Worm (Caenorhabditis elegans) whole organism, L1 larva: ENCODE data around the gene mxl-3.

Experiments
- C16A3.4 ChIP-seq: fragments of 150-350 bp; optimal IDR thresholded peaks from 2 replicates; lab custom pipeline; 2014; ENCODE audit warnings: missing biosample characterization, missing genetic modification characterization
- F16B12.6 ChIP-seq: fragments of 150-350 bp; optimal IDR thresholded peaks from 2 replicates; lab custom pipeline; 2014; ENCODE audit warnings: missing biosample characterization, missing genetic modification characterization
- alr-1 ChIP-seq: fragments of 200-800 bp; sonication (Bioruptor generic); optimal IDR thresholded peaks from 2 replicates; lab custom pipeline; 2018; ENCODE audit warnings: borderline replicate concordance, mild to moderate bottlenecking, missing genetic modification characterization, missing compliant biosample characterization
- aly-2 ChIP-seq: fragments of 150-350 bp; optimal IDR thresholded peaks from 2 replicates; lab custom pipeline; 2014; ENCODE audit warnings: missing biosample characterization, missing genetic modification characterization
- blmp-1 ChIP-seq: fragments of 150-350 bp; optimal IDR thresholded peaks from 2 replicates; lab custom pipeline; 2014; ENCODE audit warnings: missing biosample characterization, missing genetic modification characterization
- ceh-8 ChIP-seq: fragments of 200-800 bp; sonication (Bioruptor generic); optimal IDR thresholded peaks from 2 replicates; lab custom pipeline; 2018; ENCODE audit warnings: mild to moderate bottlenecking, missing genetic modification characterization, moderate library complexity, missing compliant biosample characterization
- ceh-88 ChIP-seq: fragments of 200-800 bp; sonication (Bioruptor generic); IDR thresholded peaks from 2 replicates; pipeline ENCODE4 v1.3.6; 2022; ENCODE audit warnings: missing genetic modification characterization, missing compliant biosample characterization
- efl-1 ChIP-seq, 4 experiments: fragments of 150-350 bp; optimal IDR thresholded peaks in 3 of 4; peaks in 1 of 4; 1 replicate in 1 of 4; 2 replicates in 3 of 4; lab custom pipeline; 2014; ENCODE audit warnings: missing biosample characterization in 2 of 4, missing genetic modification characterization in 2 of 4, missing genetic modification reagents in 2 of 4
- egl-13 ChIP-seq: sonication (generic microtip); optimal IDR thresholded peaks from 2 replicates; lab custom pipeline; 2016; ENCODE audit warnings: missing genotype, missing genetic modification reagents, missing genetic modification characterization, missing compliant biosample characterization
- elt-3 ChIP-seq, 6 experiments: fragments of 150-350 bp in 1 of 6; sonication (generic microtip); optimal IDR thresholded peaks; 2 replicates each; lab custom pipeline; 2017 to 2018; ENCODE audit warnings: missing biosample characterization in 6 of 6, missing genetic modification characterization in 6 of 6, inconsistent platforms in 1 of 6
- ets-5 ChIP-seq: fragments of 200-800 bp; sonication (Bioruptor generic); IDR thresholded peaks from 2 replicates; pipeline ENCODE4 v1.3.6; 2022; ENCODE audit warnings: missing genetic modification characterization, missing compliant biosample characterization
- fkh-8 ChIP-seq: sonication (generic microtip); optimal IDR thresholded peaks from 2 replicates; lab custom pipeline; 2016; ENCODE audit warnings: mild to moderate bottlenecking, missing genetic modification characterization, missing compliant biosample characterization
- fos-1 ChIP-seq: fragments of 150-350 bp; optimal IDR thresholded peaks from 2 replicates; lab custom pipeline; 2014; ENCODE audit warnings: missing biosample characterization, missing genetic modification characterization
- grh-1 ChIP-seq: fragments of 200-800 bp; sonication (Bioruptor generic); IDR thresholded peaks from 2 replicates; pipeline ENCODE4 v1.3.6; 2022; ENCODE audit warnings: missing genetic modification reagents, missing genetic modification characterization, missing compliant biosample characterization
- hlh-17 ChIP-seq: fragments of 200-800 bp; sonication (Bioruptor generic); optimal IDR thresholded peaks from 2 replicates; lab custom pipeline; 2018; ENCODE audit warnings: missing genetic modification characterization, mild to moderate bottlenecking, missing compliant biosample characterization, moderate library complexity, borderline replicate concordance
- irx-1 ChIP-seq: sonication (generic microtip); optimal IDR thresholded peaks from 2 replicates; lab custom pipeline; 2016; ENCODE audit warnings: missing genetic modification characterization, missing compliant biosample characterization
- lin-13 ChIP-seq: fragments of 150-350 bp; optimal IDR thresholded peaks from 2 replicates; lab custom pipeline; 2014; ENCODE audit warnings: missing biosample characterization, missing genetic modification reagents, missing genetic modification characterization
- lin-14 ChIP-seq: fragments of 200-800 bp; sonication (Bioruptor generic); optimal IDR thresholded peaks from 2 replicates; lab custom pipeline; 2018; ENCODE audit warnings: mild to moderate bottlenecking, missing genetic modification characterization, moderate library complexity, missing compliant biosample characterization
- lin-15B ChIP-seq: fragments of 150-350 bp; sonication (generic microtip); optimal IDR thresholded peaks from 3 replicates; lab custom pipeline; 2014; ENCODE audit warnings: missing biosample characterization, missing genetic modification characterization
- lin-35 ChIP-seq, 2 experiments: fragments of 150-350 bp; optimal IDR thresholded peaks; 2 replicates each; lab custom pipeline; 2014; ENCODE audit warnings: missing biosample characterization in 2 of 2, missing genetic modification characterization in 2 of 2, missing genetic modification reagents in 2 of 2
- lin-39 ChIP-seq: fragments of 150-350 bp; optimal IDR thresholded peaks from 2 replicates; lab custom pipeline; 2014; ENCODE audit warnings: missing biosample characterization, missing genetic modification reagents, missing genetic modification characterization
- lir-3 ChIP-seq: sonication (generic microtip); optimal IDR thresholded peaks from 2 replicates; lab custom pipeline; 2016; ENCODE audit warnings: mild to moderate bottlenecking, missing genetic modification characterization, moderate library complexity, missing compliant biosample characterization; ENCODE audit not compliant: poor library complexity
- mab-9 ChIP-seq: fragments of 200-800 bp; sonication (Bioruptor generic); IDR thresholded peaks from 2 replicates; pipeline ENCODE4 v1.3.6; 2022; ENCODE audit warnings: missing genetic modification reagents, missing genetic modification characterization, missing compliant biosample characterization
- mdl-1 ChIP-seq, 2 experiments: fragments of 150-350 bp; optimal IDR thresholded peaks; 2 replicates each; lab custom pipeline; 2014 to 2017; ENCODE audit warnings: missing biosample characterization in 2 of 2, missing genetic modification characterization in 2 of 2, inconsistent platforms in 1 of 2
- mep-1 ChIP-seq: fragments of 150-350 bp; optimal IDR thresholded peaks from 2 replicates; lab custom pipeline; 2014; ENCODE audit warnings: missing biosample characterization, missing genetic modification characterization
- nhr-11 ChIP-seq: fragments of 150-350 bp; optimal IDR thresholded peaks from 2 replicates; lab custom pipeline; 2014; ENCODE audit warnings: missing biosample characterization, missing genetic modification characterization
- nhr-19 ChIP-seq: fragments of 200-800 bp; sonication (Bioruptor generic); conservative IDR thresholded peaks from 2 replicates; pipeline ENCODE4 v1.3.6; 2022; ENCODE audit warnings: missing genetic modification characterization, missing compliant biosample characterization
- nhr-20 ChIP-seq: sonication (generic microtip); optimal IDR thresholded peaks from 2 replicates; lab custom pipeline; 2016; ENCODE audit warnings: mild to moderate bottlenecking, missing genetic modification characterization, missing compliant biosample characterization
- nhr-237 ChIP-seq: fragments of 150-350 bp; optimal IDR thresholded peaks from 2 replicates; lab custom pipeline; 2014; ENCODE audit warnings: missing biosample characterization, missing genetic modification characterization
- nhr-71 ChIP-seq: sonication (generic microtip); optimal IDR thresholded peaks from 2 replicates; lab custom pipeline; 2016; ENCODE audit warnings: mild to moderate bottlenecking, missing genetic modification characterization, moderate library complexity, missing compliant biosample characterization
- nhr-84 ChIP-seq: sonication (generic microtip); optimal IDR thresholded peaks from 2 replicates; lab custom pipeline; 2017; ENCODE audit warnings: missing biosample characterization, missing genetic modification characterization
- nhr-85 ChIP-seq: sonication (generic microtip); peaks from one replicate; lab custom pipeline; 2016; ENCODE audit warnings: missing genetic modification characterization, inconsistent platforms, missing compliant biosample characterization
- nhr-90 ChIP-seq: sonication (generic microtip); optimal IDR thresholded peaks from 2 replicates; lab custom pipeline; 2016; ENCODE audit warnings: mild to moderate bottlenecking, missing genetic modification characterization, missing compliant biosample characterization; ENCODE audit not compliant: poor library complexity
- pax-3 ChIP-seq: fragments of 200-800 bp; sonication (Bioruptor generic); optimal IDR thresholded peaks from 2 replicates; lab custom pipeline; 2018; ENCODE audit warnings: mild to moderate bottlenecking, missing genetic modification characterization, moderate library complexity, missing compliant biosample characterization
- skn-1 ChIP-seq: fragments of 150-350 bp; optimal IDR thresholded peaks from 2 replicates; lab custom pipeline; 2014; ENCODE audit warnings: missing biosample characterization, missing genetic modification characterization
- snpc-4 ChIP-seq: fragments of 150-350 bp; optimal IDR thresholded peaks from 2 replicates; lab custom pipeline; 2014; ENCODE audit warnings: missing biosample characterization, missing genetic modification characterization
- snu-23 ChIP-seq: sonication (generic microtip); optimal IDR thresholded peaks from 2 replicates; lab custom pipeline; 2016; ENCODE audit warnings: missing genetic modification characterization, missing compliant biosample characterization
- sox-4 ChIP-seq: sonication (generic microtip); optimal IDR thresholded peaks from 2 replicates; lab custom pipeline; 2016; ENCODE audit warnings: missing genetic modification characterization, missing compliant biosample characterization
- sptf-1 ChIP-seq: fragments of 150-350 bp; optimal IDR thresholded peaks from 2 replicates; lab custom pipeline; 2014; ENCODE audit warnings: missing biosample characterization, missing genetic modification characterization
- sup-37 ChIP-seq: fragments of 200-800 bp; sonication (Bioruptor generic); optimal IDR thresholded peaks from 2 replicates; lab custom pipeline; 2018; ENCODE audit warnings: mild to moderate bottlenecking, missing genetic modification characterization, missing compliant biosample characterization
- tbx-2 ChIP-seq: sonication (generic microtip); optimal IDR thresholded peaks from 2 replicates; lab custom pipeline; 2016; ENCODE audit warnings: missing genetic modification characterization, missing compliant biosample characterization
- tlp-1 ChIP-seq: fragments of 150-350 bp; optimal IDR thresholded peaks from 2 replicates; lab custom pipeline; 2014; ENCODE audit warnings: missing biosample characterization, missing genetic modification characterization
- unc-130 ChIP-seq: fragments of 150-350 bp; optimal IDR thresholded peaks from 2 replicates; lab custom pipeline; 2017; ENCODE audit warnings: missing biosample characterization, missing genetic modification characterization, inconsistent platforms
- unc-62 ChIP-seq: fragments of 150-350 bp; optimal IDR thresholded peaks from 2 replicates; lab custom pipeline; 2014; ENCODE audit warnings: missing biosample characterization, missing genetic modification reagents, missing genetic modification characterization
- unc-98 ChIP-seq: fragments of 200-800 bp; sonication (Bioruptor generic); IDR thresholded peaks from 2 replicates; pipeline ENCODE4 v1.3.6; 2022; ENCODE audit warnings: missing genetic modification characterization, missing compliant biosample characterization
- xbp-1 ChIP-seq: sonication (generic microtip); optimal IDR thresholded peaks from 2 replicates; lab custom pipeline; 2016; ENCODE audit warnings: missing genetic modification characterization, missing compliant biosample characterization
- ztf-11 ChIP-seq, 2 experiments: sonication (generic microtip); optimal IDR thresholded peaks; 2 replicates each; lab custom pipeline; 2016 to 2017; ENCODE audit warnings: missing genetic modification characterization in 2 of 2, missing biosample characterization in 1 of 2, missing compliant biosample characterization in 1 of 2
- ztf-4 ChIP-seq: fragments of 150-350 bp; optimal IDR thresholded peaks from 2 replicates; lab custom pipeline; 2014; ENCODE audit warnings: missing biosample characterization, missing genetic modification characterization

Gene mxl-3

ce11 chrX:13353530-13353929, 2.9 kb upstream of the mxl-3 start (continued):
- TF ChIP-seq lin-14 (GFP tag; lab: Kevin White, UChicago) (peak; percentile 92), unc-130 (tag; lab: Kevin White, UChicago) (no peak), ets-5 (no peak), pax-3 (tag; lab: Kevin White, UChicago) (no peak), sox-4 (no peak), ceh-8 (GFP tag; lab: Kevin White, UChicago) (no peak), aly-2 (tag; lab: Kevin White, UChicago) (no peak), lin-15B (tag; lab: Kevin White, UChicago) (no peak), nhr-237 (tag; lab: Kevin White, UChicago) (peak; percentile 15), mdl-1 (tag; optimal IDR thresholded peaks at IDR 0.05; lab: Kevin White, UChicago) (peak in 1 of 2 experiments; percentile 88), efl-1 (optimal IDR thresholded peaks at IDR 0.05; lab: Kevin White, UChicago) (peak in 1 of 2 experiments; percentile 9), efl-1 (GFP tag; optimal IDR thresholded peaks at IDR 0.05 in 1 of 2; lab: Kevin White, UChicago) (peak in 1 of 2 experiments; percentile 93), irx-1 (tag; lab: Kevin White, UChicago) (peak; percentile 58), egl-13 (tag; lab: Kevin White, UChicago) (no peak), lin-39 (tag; lab: Kevin White, UChicago) (no peak), xbp-1 (peak; percentile 35), snpc-4 (no peak), fos-1 (tag; lab: Kevin White, UChicago) (peak; percentile 26), unc-98 (no peak), sptf-1 (tag; lab: Kevin White, UChicago) (no peak), lin-13 (GFP tag; lab: Kevin White, UChicago) (peak; percentile 38), sup-37 (GFP tag; lab: Kevin White, UChicago) (peak; percentile 48), nhr-71 (tag; lab: Kevin White, UChicago) (peak; percentile 92), mep-1 (peak; percentile 65), tlp-1 (tag; lab: Kevin White, UChicago) (no peak), nhr-11 (peak; percentile 32), C16A3.4 (tag; lab: Kevin White, UChicago) (peak; percentile 75), mab-9 (GFP tag; lab: Robert Waterston, UW) (no peak), fkh-8 (tag; lab: Kevin White, UChicago) (no peak), hlh-17 (no peak), unc-62 (GFP tag; lab: Kevin White, UChicago) (no peak), nhr-84 (no peak), ceh-88 (GFP tag; lab: Robert Waterston, UW) (no peak), lir-3 (peak; percentile 17), ztf-4 (tag; lab: Kevin White, UChicago) (peak; percentile 72), F16B12.6 (tag; lab: Kevin White, UChicago) (no peak), skn-1 (tag; lab: Kevin White, UChicago) (no peak), ztf-11 (tag; optimal IDR thresholded peaks at IDR 0.05; lab: Kevin White, UChicago) (no peak)

DNA sequence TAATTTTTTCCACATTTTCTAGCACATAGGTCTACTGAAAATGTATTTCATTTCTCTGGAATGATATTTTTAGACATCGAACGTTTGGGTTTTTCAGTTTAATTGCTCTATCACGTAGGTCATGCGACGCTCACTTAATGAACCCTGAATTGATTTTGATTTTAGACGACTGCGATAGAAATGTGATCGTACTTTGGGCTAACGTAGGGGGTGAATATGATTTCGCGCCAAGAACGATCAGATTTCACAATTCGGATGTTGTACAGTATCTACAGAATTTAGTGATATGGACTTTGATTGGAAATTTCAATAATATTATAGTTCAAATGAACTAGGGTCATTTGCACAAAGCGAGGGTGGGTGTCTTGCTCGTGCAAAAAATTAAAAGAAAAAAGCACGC, 1.6 kb upstream of the mxl-3 start:
- no peak for TF ChIP-seq grh-1 (GFP tag; lab: Robert Waterston, UW)
- TF ChIP-seq sox-4: no peak
- peak in 1 of 6 experiments; percentile 52 for TF ChIP-seq elt-3 (tag; optimal IDR thresholded peaks at IDR 0.05; lab: Kevin White, UChicago)
- peak; percentile 0 for TF ChIP-seq blmp-1
- peak; percentile 71 for TF ChIP-seq nhr-85
- no peak for TF ChIP-seq unc-98
- peak; percentile 82 for TF ChIP-seq nhr-19 (GFP tag; lab: Robert Waterston, UW)
- peak; percentile 23 for TF ChIP-seq tbx-2
- TF ChIP-seq nhr-71 (tag; lab: Kevin White, UChicago): peak; percentile 41
- TF ChIP-seq snu-23: peak; percentile 27
- TF ChIP-seq hlh-17: no peak
- TF ChIP-seq nhr-90 (tag; lab: Kevin White, UChicago): peak; percentile 16
- TF ChIP-seq mab-9 (GFP tag; lab: Robert Waterston, UW): no peak
- peak in 1 of 2 experiments; percentile 45 for TF ChIP-seq lin-35 (GFP tag; optimal IDR thresholded peaks at IDR 0.05; lab: Kevin White, UChicago)
- TF ChIP-seq lin-39 (tag; lab: Kevin White, UChicago): no peak
- peak; percentile 24 for TF ChIP-seq lin-14 (GFP tag; lab: Kevin White, UChicago)
- peak; percentile 70 for TF ChIP-seq nhr-20 (tag; lab: Kevin White, UChicago)
- TF ChIP-seq aly-2 (tag; lab: Kevin White, UChicago): no peak
- peak in 1 of 2 experiments; percentile 24 for TF ChIP-seq mdl-1 (tag; optimal IDR thresholded peaks at IDR 0.05; lab: Kevin White, UChicago)
- TF ChIP-seq alr-1: no peak
